Fruit fly (Drosophila melanogaster): Measurements from ENCODE around the gene mkg-p.

The mkg-p gene

DNA sequence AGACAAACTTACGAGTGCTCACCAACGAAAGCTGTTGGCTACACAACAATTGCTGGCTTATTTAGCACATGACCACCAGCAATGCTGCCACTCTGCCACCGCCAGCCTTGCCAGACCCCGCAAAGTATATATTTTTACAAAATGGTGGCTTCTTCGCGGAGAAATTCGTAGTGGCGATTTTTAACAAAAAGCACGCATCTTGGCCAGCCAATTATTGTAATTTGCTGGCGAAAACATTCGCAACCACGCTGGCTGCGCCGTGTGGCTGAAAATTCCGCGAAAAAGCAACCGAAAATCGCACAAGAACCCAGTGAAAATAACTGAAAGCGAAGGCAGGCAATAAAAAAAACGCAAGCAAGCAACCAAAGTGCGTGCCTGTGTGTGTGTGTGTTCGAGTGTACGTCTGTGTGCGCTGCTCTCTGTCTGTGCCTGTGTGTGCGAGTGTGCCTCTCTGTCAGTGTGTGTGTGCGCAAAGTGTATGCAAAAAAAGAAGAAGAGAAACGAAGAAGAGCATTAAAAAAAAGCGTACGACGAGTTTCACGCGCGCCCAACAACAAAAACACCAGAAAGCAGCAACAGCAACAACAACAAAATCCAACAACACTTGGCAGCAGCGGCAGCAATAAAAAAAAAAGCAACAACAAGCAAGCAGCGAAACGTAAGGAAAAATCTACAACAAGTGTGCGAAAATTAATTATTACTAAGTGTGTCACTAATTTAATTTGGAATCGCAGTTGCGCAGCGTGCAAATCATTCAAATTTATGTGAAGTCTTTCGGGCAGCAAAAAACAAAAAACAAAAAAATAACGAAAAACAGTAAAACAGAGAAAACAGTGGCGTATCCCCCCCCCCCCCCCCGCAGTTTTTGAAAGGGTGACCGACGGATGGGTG lies 45.0 kb upstream of the mkg-p start, which contains the start of gene Gug (continued):
- TF ChIP-seq Smox (GFP tag; optimal IDR thresholded peaks at IDR 0.05) = peak; percentile 30
- TF ChIP-seq svp (GFP tag) = peak; percentile 85
- TF ChIP-seq eg (GFP tag; IDR thresholded peaks at IDR 0.05) = peak; percentile 98
- TF ChIP-seq CG3919 (GFP tag; optimal IDR thresholded peaks at IDR 0.05) = peak; percentile 88
- peak; percentile 65 for TF ChIP-seq Blimp-1 (GFP tag; optimal IDR thresholded peaks at IDR 0.05)
- TF ChIP-seq CG6163 (GFP tag; IDR thresholded peaks at IDR 0.05) = peak; percentile 98
- peak; percentile 98 for TF ChIP-seq spab (GFP tag; optimal IDR thresholded peaks at IDR 0.05)
- no peak for TF ChIP-seq Sox15 (GFP tag; optimal IDR thresholded peaks at IDR 0.05)
- TF ChIP-seq CG31627 (GFP tag; optimal IDR thresholded peaks at IDR 0.05) = no peak
- TF ChIP-seq Sox102F (GFP tag; optimal IDR thresholded peaks at IDR 0.05) = peak; percentile 61
- TF ChIP-seq CG11902 (GFP tag; optimal IDR thresholded peaks at IDR 0.05) = no peak
- no peak for TF ChIP-seq cyc (GFP tag; optimal IDR thresholded peaks at IDR 0.05)
- peak; percentile 86 for TF ChIP-seq fd59A (GFP tag; optimal IDR thresholded peaks at IDR 0.05)
- peak; percentile 91 for TF ChIP-seq dac (GFP tag; optimal IDR thresholded peaks at IDR 0.05)
- peak; percentile 93 for TF ChIP-seq CG10669 (GFP tag; optimal IDR thresholded peaks at IDR 0.05)
- no peak for TF ChIP-seq Hr38 (GFP tag; optimal IDR thresholded peaks at IDR 0.05)
- TF ChIP-seq CG8319 (GFP tag; optimal IDR thresholded peaks at IDR 0.05) = peak; percentile 62

dm6 chr3L:8449202-8449799 lies 44.2 kb upstream of the mkg-p start, which contains the start of gene CG6983:
Gene CG6983, minus strand, starts transcription at chr3L:8449377.
- no peak for TF ChIP-seq CG7368 (GFP tag; optimal IDR thresholded peaks at IDR 0.05)
- peak; percentile 39 for TF ChIP-seq Eip78C (GFP tag)
- TF ChIP-seq svp (GFP tag) = no peak
- TF ChIP-seq CG8319 (GFP tag; optimal IDR thresholded peaks at IDR 0.05) = no peak
- TF ChIP-seq fkh (GFP tag; optimal IDR thresholded peaks at IDR 0.05) = peak; percentile 83
- TF ChIP-seq Gug (GFP tag; IDR thresholded peaks at IDR 0.05) = no peak
- no peak for TF ChIP-seq CG11902 (GFP tag; optimal IDR thresholded peaks at IDR 0.05)
- TF ChIP-seq CG6163 (GFP tag; IDR thresholded peaks at IDR 0.05) = peak; percentile 8; the same call in 2 of the 3 replicates
- TF ChIP-seq CG15336 (GFP tag; IDR thresholded peaks at IDR 0.05) = 0 out of 2 replicates have a peak, but pooled peaks have one; percentile 9
- no peak for TF ChIP-seq net (GFP tag; optimal IDR thresholded peaks at IDR 0.05)
- no peak for TF ChIP-seq CG8632 (GFP tag; optimal IDR thresholded peaks at IDR 0.05)

DNA sequence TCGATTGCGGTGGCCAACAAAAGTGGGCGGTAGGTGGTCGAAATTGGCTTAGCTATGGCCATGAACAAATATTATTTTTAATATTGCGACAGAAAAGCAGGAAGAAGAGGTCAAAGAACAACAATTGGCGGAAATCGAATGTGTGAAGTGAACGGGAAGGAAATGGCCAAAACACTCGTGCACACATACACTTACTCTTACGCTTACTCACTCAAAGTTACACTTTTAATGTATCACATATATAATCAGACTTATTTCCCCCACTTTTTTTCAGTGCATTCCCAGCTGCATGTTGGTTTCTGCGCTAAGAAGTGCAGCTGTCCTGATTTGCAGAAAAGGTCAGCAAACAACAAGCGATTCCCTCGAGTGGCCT lies 43.4 kb upstream of the mkg-p start:
- TF ChIP-seq dac (GFP tag; optimal IDR thresholded peaks at IDR 0.05) (peak; percentile 12), pdm3 (GFP tag; optimal IDR thresholded peaks at IDR 0.05) (peak; percentile 51), CG10669 (GFP tag; optimal IDR thresholded peaks at IDR 0.05) (peak; percentile 22), Eip75B (GFP tag; optimal IDR thresholded peaks at IDR 0.05) (peak; percentile 59), CG9139 (GFP tag; optimal IDR thresholded peaks at IDR 0.05) (no peak), svp (GFP tag) (peak; percentile 86), spab (GFP tag; optimal IDR thresholded peaks at IDR 0.05) (peak; percentile 15), CG4318 (GFP tag; optimal IDR thresholded peaks at IDR 0.05) (no peak), Met (GFP tag; optimal IDR thresholded peaks at IDR 0.05) (peak; percentile 28), CG31627 (GFP tag; optimal IDR thresholded peaks at IDR 0.05) (peak; percentile 42), fd85E (GFP tag; optimal IDR thresholded peaks at IDR 0.05) (no peak), Blimp-1 (GFP tag; optimal IDR thresholded peaks at IDR 0.05) (no peak), CG11294 (GFP tag; IDR thresholded peaks at IDR 0.05) (no peak), CG8319 (GFP tag; optimal IDR thresholded peaks at IDR 0.05) (peak; percentile 1), Ets21C (GFP tag; optimal IDR thresholded peaks at IDR 0.05) (no peak), acj6 (GFP tag; optimal IDR thresholded peaks at IDR 0.05) (peak; percentile 13), vri (GFP tag; optimal IDR thresholded peaks at IDR 0.05) (peak; percentile 38), fd59A (GFP tag; optimal IDR thresholded peaks at IDR 0.05) (no peak), cyc (GFP tag; optimal IDR thresholded peaks at IDR 0.05) (peak; percentile 41), eg (GFP tag; IDR thresholded peaks at IDR 0.05) (peak; percentile 63; the same call in 2 of the 3 replicates), lz (GFP tag; optimal IDR thresholded peaks at IDR 0.05) (peak; percentile 55), CG8119 (GFP tag; IDR thresholded peaks at IDR 0.05) (0 out of 3 replicates have a peak, but pooled peaks have one; percentile 34), salr (GFP tag; optimal IDR thresholded peaks at IDR 0.05) (peak in 1 of 2 experiments; percentile 44), CG1621 (tag; optimal IDR thresholded peaks at IDR 0.05) (no peak), CG6808 (GFP tag; optimal IDR thresholded peaks at IDR 0.05) (peak; percentile 50), Smox (GFP tag; optimal IDR thresholded peaks at IDR 0.05) (peak; percentile 53), OdsH (GFP tag; optimal IDR thresholded peaks at IDR 0.05) (peak; percentile 24), CG6276 (GFP tag; optimal IDR thresholded peaks at IDR 0.05) (peak; percentile 70), CG15336 (GFP tag; IDR thresholded peaks at IDR 0.05) (0 out of 2 replicates have a peak, but pooled peaks have one; percentile 13), Lpt (GFP tag; optimal IDR thresholded peaks at IDR 0.05) (peak; percentile 14), Eip78C (GFP tag) (peak; percentile 91), CG11902 (GFP tag; optimal IDR thresholded peaks at IDR 0.05) (no peak), Sox15 (GFP tag; optimal IDR thresholded peaks at IDR 0.05) (no peak), CG16779 (tag; optimal IDR thresholded peaks at IDR 0.05) (no peak)
